Worm (Caenorhabditis elegans) whole organism, L3 larva: ENCODE data around the gene F45D11.14.
"Not testable (repeated sequence)": the region's sequence is repeated elsewhere in the genome, so short reads cannot be mapped to it uniquely, and the experiment has no call there.

Source experiments
- R02D3.7 ChIP-seq: fragments of 150-350 bp; optimal IDR thresholded peaks from 2 replicates; lab custom pipeline; 2014; ENCODE audit warnings: missing biosample characterization, missing genetic modification characterization
- ZK546.5 ChIP-seq: sonication (generic microtip); optimal IDR thresholded peaks from 2 replicates; lab custom pipeline; 2017; ENCODE audit warnings: missing biosample characterization, missing genetic modification characterization
- ama-1 ChIP-seq: fragments of 150-350 bp; optimal IDR thresholded peaks from 2 replicates; lab custom pipeline; 2018
- ceh-82 ChIP-seq: fragments of 150-350 bp; optimal IDR thresholded peaks from 2 replicates; lab custom pipeline; 2014; ENCODE audit warnings: missing biosample characterization, missing genetic modification characterization
- ceh-9 ChIP-seq: sonication (generic microtip); optimal IDR thresholded peaks from 2 replicates; lab custom pipeline; 2018; ENCODE audit warnings: missing biosample characterization, missing genetic modification characterization
- daf-12 ChIP-seq: fragments of 150-350 bp; optimal IDR thresholded peaks from 2 replicates; lab custom pipeline; 2014; ENCODE audit warnings: missing biosample characterization, missing genetic modification reagents, missing genetic modification characterization
- egl-27 ChIP-seq: sonication (generic microtip); optimal IDR thresholded peaks from 4 replicates; lab custom pipeline; 2017; ENCODE audit warnings: missing biosample characterization, missing genetic modification reagents, missing genetic modification characterization
- egl-5 ChIP-seq: fragments of 150-350 bp; optimal IDR thresholded peaks from 2 replicates; lab custom pipeline; 2017; ENCODE audit warnings: missing biosample characterization, missing genetic modification reagents, missing genetic modification characterization, inconsistent platforms
- elt-1 ChIP-seq: fragments of 150-350 bp; optimal IDR thresholded peaks from 2 replicates; lab custom pipeline; 2014; ENCODE audit warnings: missing biosample characterization, missing genetic modification characterization
- elt-2 ChIP-seq: sonication (generic microtip); optimal IDR thresholded peaks from 2 replicates; lab custom pipeline; 2016; ENCODE audit warnings: missing genetic modification reagents, mild to moderate bottlenecking, missing genetic modification characterization, missing compliant biosample characterization
- eor-1 ChIP-seq, 2 experiments: fragments of 150-350 bp; optimal IDR thresholded peaks; 2 replicates each; lab custom pipeline; 2014 to 2018; ENCODE audit warnings: missing biosample characterization in 2 of 2, missing genetic modification characterization in 2 of 2
- fkh-10 ChIP-seq: sonication (generic microtip); optimal IDR thresholded peaks from 2 replicates; lab custom pipeline; 2017; ENCODE audit warnings: missing biosample characterization, missing genetic modification reagents, missing genetic modification characterization
- fkh-2 ChIP-seq: fragments of 150-350 bp; optimal IDR thresholded peaks from 2 replicates; lab custom pipeline; 2014; ENCODE audit warnings: missing biosample characterization, missing genetic modification reagents, missing genetic modification characterization
- hmg-11 ChIP-seq: sonication (generic microtip); optimal IDR thresholded peaks from 2 replicates; lab custom pipeline; 2016; ENCODE audit warnings: missing genetic modification characterization, missing compliant biosample characterization
- jun-1 ChIP-seq: fragments of 150-350 bp; optimal IDR thresholded peaks from 2 replicates; lab custom pipeline; 2014; ENCODE audit warnings: missing biosample characterization, missing genetic modification reagents, missing genetic modification characterization
- lin-15B ChIP-seq: fragments of 150-350 bp; optimal IDR thresholded peaks from 2 replicates; lab custom pipeline; 2014; ENCODE audit warnings: missing biosample characterization, missing genetic modification characterization
- mml-1 ChIP-seq: fragments of 150-350 bp; sonication (generic microtip); optimal IDR thresholded peaks from 3 replicates; lab custom pipeline; 2014; ENCODE audit warnings: missing biosample characterization, missing genetic modification characterization
- nfya-1 ChIP-seq: sonication (generic microtip); optimal IDR thresholded peaks from 2 replicates; lab custom pipeline; 2017; ENCODE audit warnings: missing genetic modification characterization, mild to moderate bottlenecking, missing compliant biosample characterization, antibody characterized with exemption, moderate library complexity; ENCODE audit not compliant: insufficient read depth
- nhr-11 ChIP-seq: fragments of 150-350 bp; optimal IDR thresholded peaks from 2 replicates; lab custom pipeline; 2014; ENCODE audit warnings: missing biosample characterization, missing genetic modification characterization
- nhr-12 ChIP-seq: fragments of 150-350 bp; optimal IDR thresholded peaks from 2 replicates; lab custom pipeline; 2014; ENCODE audit warnings: missing biosample characterization, missing genetic modification characterization
- nhr-23 ChIP-seq: fragments of 150-350 bp; optimal IDR thresholded peaks from 2 replicates; lab custom pipeline; 2014; ENCODE audit warnings: missing biosample characterization, missing genetic modification reagents, missing genetic modification characterization
- nhr-237 ChIP-seq: fragments of 150-350 bp; optimal IDR thresholded peaks from 2 replicates; lab custom pipeline; 2014; ENCODE audit warnings: missing biosample characterization, missing genetic modification characterization
- nhr-25 ChIP-seq: sonication (generic microtip); optimal IDR thresholded peaks from 2 replicates; lab custom pipeline; 2017; ENCODE audit warnings: missing biosample characterization, missing genetic modification characterization
- nhr-28 ChIP-seq: fragments of 150-350 bp; optimal IDR thresholded peaks from 2 replicates; lab custom pipeline; 2014; ENCODE audit warnings: missing biosample characterization, missing genetic modification characterization
- nhr-43 ChIP-seq: sonication (generic microtip); optimal IDR thresholded peaks from 2 replicates; lab custom pipeline; 2016; ENCODE audit warnings: mild to moderate bottlenecking, missing genetic modification characterization, missing compliant biosample characterization; ENCODE audit not compliant: poor library complexity, severe bottlenecking
- nhr-67 ChIP-seq: fragments of 150-350 bp; optimal IDR thresholded peaks from 2 replicates; lab custom pipeline; 2014; ENCODE audit warnings: missing biosample characterization, missing genetic modification characterization
- nhr-76 ChIP-seq: fragments of 150-350 bp; sonication (generic microtip); optimal IDR thresholded peaks from 5 replicates; lab custom pipeline; 2014; ENCODE audit warnings: missing biosample characterization, missing genetic modification characterization
- nhr-77 ChIP-seq: fragments of 150-350 bp; optimal IDR thresholded peaks from 2 replicates; lab custom pipeline; 2014; ENCODE audit warnings: missing biosample characterization, missing genetic modification characterization
- pha-4 ChIP-seq: fragments of 150-350 bp; optimal IDR thresholded peaks from 2 replicates; lab custom pipeline; 2014; ENCODE audit warnings: missing biosample characterization, missing genetic modification reagents, missing genetic modification characterization
- pqm-1 ChIP-seq: fragments of 150-350 bp; optimal IDR thresholded peaks from 2 replicates; lab custom pipeline; 2017; ENCODE audit warnings: missing biosample characterization, missing genetic modification characterization, inconsistent platforms
- sea-2 ChIP-seq: fragments of 150-350 bp; sonication (generic microtip); optimal IDR thresholded peaks from 4 replicates; lab custom pipeline; 2014; ENCODE audit warnings: missing biosample characterization, missing genetic modification reagents, missing genetic modification characterization
- skn-1 ChIP-seq: fragments of 150-350 bp; optimal IDR thresholded peaks from 2 replicates; lab custom pipeline; 2014; ENCODE audit warnings: missing biosample characterization, missing genetic modification characterization
- snpc-4 ChIP-seq: fragments of 150-350 bp; optimal IDR thresholded peaks from 2 replicates; lab custom pipeline; 2014; ENCODE audit warnings: missing biosample characterization, missing genetic modification characterization
- unc-62 ChIP-seq: fragments of 150-350 bp; sonication (generic microtip); optimal IDR thresholded peaks from 4 replicates; lab custom pipeline; 2014; ENCODE audit warnings: missing biosample characterization, missing genetic modification reagents, missing genetic modification characterization
- zag-1 ChIP-seq: fragments of 150-350 bp; optimal IDR thresholded peaks from 2 replicates; lab custom pipeline; 2014; ENCODE audit warnings: missing biosample characterization, missing genetic modification characterization
- ztf-11 ChIP-seq: fragments of 150-350 bp; optimal IDR thresholded peaks from 2 replicates; lab custom pipeline; 2014; ENCODE audit warnings: missing biosample characterization, missing genetic modification characterization
- ztf-4 ChIP-seq: fragments of 150-350 bp; optimal IDR thresholded peaks from 2 replicates; lab custom pipeline; 2014; ENCODE audit warnings: missing biosample characterization, missing genetic modification characterization

The F45D11.14 gene

DNA sequence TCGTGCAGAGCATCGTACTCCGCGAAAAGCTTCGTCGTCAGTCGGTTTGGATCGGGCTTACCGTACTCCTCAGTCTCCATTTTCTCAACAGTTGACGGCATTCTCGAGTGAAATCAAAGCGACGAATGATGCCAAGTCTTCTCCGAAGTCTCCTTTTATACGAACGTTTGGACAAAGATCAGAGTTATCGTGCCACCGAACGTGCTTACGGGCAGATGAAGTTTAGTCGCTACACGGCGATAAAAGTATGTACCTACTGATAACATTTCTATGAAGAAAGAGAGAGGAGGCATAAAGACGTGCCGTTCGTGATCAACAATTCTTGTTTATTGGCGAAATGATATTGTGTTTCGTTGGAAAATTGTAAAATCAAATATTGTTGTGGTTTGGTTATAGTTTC lies at the start of gene F45D11.14:
Gene F45D11.14, minus strand, starts transcription at position 101 of the 400 bp plus-strand sequence.
- not testable (repeated sequence) for TF ChIP-seq fkh-2, egl-5, ztf-11 (tag; lab: Kevin White, UChicago)

DNA sequence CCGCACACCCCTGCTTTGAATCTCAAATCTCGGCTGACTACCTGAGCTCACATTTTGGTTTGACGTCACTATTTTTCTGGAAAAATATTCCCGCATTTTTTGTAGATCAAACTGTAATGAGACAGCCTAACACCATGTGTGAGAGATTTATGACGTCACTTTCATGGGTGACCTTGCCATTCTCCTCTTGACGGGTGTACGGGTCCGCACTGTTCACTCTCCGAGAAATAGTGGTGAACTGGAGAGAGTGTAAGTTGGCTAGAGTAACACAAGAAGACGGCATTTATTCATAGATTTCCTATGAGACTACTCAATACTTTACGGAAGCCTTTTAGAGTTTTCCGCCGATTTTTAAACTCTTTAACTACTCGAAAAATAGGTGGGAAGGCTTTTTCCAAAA lies 48.4 kb upstream of the F45D11.14 start, which contains the start of gene K02E7.7:
Gene K02E7.7, plus strand, starts transcription at position 301 of the 400 bp plus-strand sequence.
- TF ChIP-seq mml-1; daf-12 (tag; lab: Kevin White, UChicago); ceh-9 (tag; lab: Kevin White, UChicago): not testable (repeated sequence)

DNA sequence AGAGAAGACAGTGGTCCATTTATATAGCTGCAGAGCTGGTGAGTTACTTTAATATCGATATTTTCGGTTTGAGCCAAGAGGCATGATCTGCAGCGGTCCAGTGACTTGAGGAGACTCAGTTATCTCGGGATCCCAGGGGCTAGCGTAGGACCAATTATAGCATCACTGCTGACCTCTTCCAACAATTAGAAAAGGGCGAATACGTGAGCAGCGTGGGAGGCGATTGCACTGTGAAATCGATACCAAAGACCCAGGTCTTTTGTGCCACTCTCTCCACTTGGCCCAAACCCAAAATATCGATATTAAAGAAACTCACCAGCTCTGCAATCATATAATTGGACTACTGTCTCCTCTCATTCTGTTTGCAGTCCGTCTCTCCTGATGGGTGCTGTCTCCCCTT lies 43.6 kb upstream of the F45D11.14 start, which contains the start of gene fbxb-40:
Gene fbxb-40, minus strand, starts transcription at position 101 of the 400 bp plus-strand sequence.
- TF ChIP-seq nhr-67 (tag; lab: Kevin White, UChicago) (no peak), ama-1 (lab: Kevin White, UChicago) (no peak), R02D3.7 (no peak), nhr-12 (tag; lab: Kevin White, UChicago) (no peak), unc-62 (GFP tag; lab: Kevin White, UChicago) (no peak), nhr-77 (tag; lab: Kevin White, UChicago) (no peak), zag-1 (tag; lab: Kevin White, UChicago) (no peak), fkh-10 (GFP tag; lab: Kevin White, UChicago) (no peak), ceh-9 (tag; lab: Kevin White, UChicago) (no peak), nhr-28 (tag; lab: Kevin White, UChicago) (no peak), ceh-82 (no peak), jun-1 (tag; lab: Kevin White, UChicago) (no peak), elt-1 (no peak), elt-2 (tag; lab: Kevin White, UChicago) (no peak), nfya-1 (tag; lab: Kevin White, UChicago) (no peak), nhr-43 (tag; lab: Kevin White, UChicago) (no peak), nhr-23 (tag; lab: Kevin White, UChicago) (no peak)

DNA sequence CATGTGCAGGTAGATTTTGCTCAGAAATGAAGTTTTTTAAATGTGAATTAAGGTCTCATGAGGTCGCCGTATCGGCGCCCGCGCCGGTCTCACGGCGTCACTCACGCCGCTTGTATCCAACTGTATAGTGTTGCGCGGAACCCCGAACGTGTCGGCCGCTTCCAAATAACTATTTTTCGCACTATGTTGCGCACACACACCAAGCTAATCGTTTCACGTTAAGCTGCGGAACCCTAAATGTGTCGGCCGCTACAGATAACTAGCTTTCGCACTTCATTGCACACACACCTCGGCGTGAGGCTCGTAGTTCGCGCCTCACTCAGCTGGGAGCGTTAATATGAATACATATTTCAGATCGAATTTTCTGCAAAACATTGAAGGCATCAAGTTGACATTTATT lies 40.7 kb upstream of the F45D11.14 start:
- no peak for TF ChIP-seq hmg-11 (tag; lab: Kevin White, UChicago)
- no peak for TF ChIP-seq lin-15B
- no peak for TF ChIP-seq R02D3.7
- TF ChIP-seq ZK546.5: no peak
- no peak for TF ChIP-seq nhr-23 (tag; lab: Kevin White, UChicago)
- no peak for TF ChIP-seq nhr-11 (tag; lab: Kevin White, UChicago)
- TF ChIP-seq pqm-1 (tag; lab: Kevin White, UChicago): no peak

- TF ChIP-seq egl-27 (tag; lab: Kevin White, UChicago) (no peak), nhr-28 (tag; lab: Kevin White, UChicago) (no peak), ztf-4 (tag; lab: Kevin White, UChicago) (no peak), pha-4 (tag; lab: Kevin White, UChicago) (no peak), nhr-12 (tag; lab: Kevin White, UChicago) (no peak), zag-1 (tag; lab: Kevin White, UChicago) (no peak), lin-15B (no peak), fkh-10 (GFP tag; lab: Kevin White, UChicago) (no peak), ztf-11 (tag; lab: Kevin White, UChicago) (no peak), nhr-25 (tag; lab: Kevin White, UChicago) (no peak), nhr-77 (tag; lab: Kevin White, UChicago) (no peak), nhr-76 (tag; lab: Kevin White, UChicago) (no peak), eor-1 (tag; optimal IDR thresholded peaks at IDR 0.05; lab: Kevin White, UChicago) (no peak), hmg-11 (tag; lab: Kevin White, UChicago) (no peak), snpc-4 (tag; lab: Kevin White, UChicago) (no peak), nhr-237 (tag; lab: Kevin White, UChicago) (no peak), unc-62 (GFP tag; lab: Kevin White, UChicago) (no peak), ceh-82 (no peak), skn-1 (tag; lab: Kevin White, UChicago) (no peak), sea-2 (GFP tag; lab: Kevin White, UChicago) (no peak)
Observed at ce11 chrII:1045692-1046091, 39.4 kb upstream of the F45D11.14 start, which contains the start of gene str-148. TSS of gene str-148 (plus strand) at chrII:1045992.
